Worm (Caenorhabditis elegans) whole organism, L1 larva: ENCODE data around the gene EGAP4.1.

Experiments
- ama-1 ChIP-seq: fragments of 150-350 bp; optimal IDR thresholded peaks from 2 replicates; lab custom pipeline; 2014
- egl-13 ChIP-seq: sonication (generic microtip); optimal IDR thresholded peaks from 2 replicates; lab custom pipeline; 2016; ENCODE audit warnings: missing genotype, missing genetic modification reagents, missing genetic modification characterization, missing compliant biosample characterization

DNA sequence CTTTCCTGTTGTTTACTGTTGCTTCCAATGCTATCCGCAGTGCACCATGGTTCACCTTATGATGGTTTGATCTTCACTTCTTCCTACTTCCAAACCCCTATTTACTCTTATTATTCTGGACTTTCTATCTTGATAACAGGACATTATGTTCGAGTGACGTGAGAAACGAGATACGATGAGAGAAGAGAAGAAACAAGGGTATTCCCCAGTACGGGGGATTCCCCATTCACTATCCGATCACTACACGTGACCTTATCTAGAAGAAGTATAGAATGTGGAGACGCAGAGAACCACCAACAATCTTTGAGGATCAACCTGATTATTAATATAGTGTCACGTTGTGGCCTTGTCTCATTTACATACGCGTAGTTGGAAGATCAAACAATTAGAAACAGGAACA is 25.3 kb upstream of the EGAP4.1 start:
- TF ChIP-seq ama-1 (lab: Kevin White, UChicago) (no peak), egl-13 (tag; lab: Kevin White, UChicago) (no peak)
